Fruit fly (Drosophila melanogaster) whole organism, embryonic: ENCODE measurements around the gene CG15170.
A peak's percentile ranks its signal among the peaks of the same experiment; 100 is the strongest.

Experiments
- Adf1 ChIP-seq: fragments of 200-800 bp; sonication (Bioruptor generic); IDR thresholded peaks from 2 replicates; pipeline ENCODE4 v1.3.6; 2022; ENCODE audit warnings: missing biosample characterization, missing genetic modification characterization
- Aef1 ChIP-seq: fragments of 200-800 bp; sonication (Bioruptor generic); IDR thresholded peaks from 3 replicates; pipeline ENCODE4 v1.3.6; 2022; ENCODE audit warnings: missing biosample characterization, missing genetic modification characterization
- CG1024 ChIP-seq: fragments of 200-800 bp; sonication (Bioruptor generic); IDR thresholded peaks from 2 replicates; pipeline ENCODE4 v1.3.6; 2022; ENCODE audit warnings: missing biosample characterization, missing genetic modification characterization
- CG10366 ChIP-seq: fragments of 200-800 bp; sonication (Bioruptor generic); IDR thresholded peaks from 2 replicates; pipeline ENCODE4 v1.3.6; 2022; ENCODE audit warnings: missing biosample characterization, missing genetic modification characterization
- CG13296 ChIP-seq: fragments of 200-800 bp; sonication (Bioruptor generic); optimal IDR thresholded peaks from 3 replicates; lab custom pipeline; 2018; ENCODE audit warnings: missing biosample characterization, mild to moderate bottlenecking, missing genetic modification characterization
- CG14050 ChIP-seq: fragments of 200-800 bp; sonication (Bioruptor generic); IDR thresholded peaks from 3 replicates; pipeline ENCODE4 v1.3.6; 2022; ENCODE audit warnings: missing biosample characterization, missing genetic modification characterization
- CG17361 ChIP-seq: fragments of 200-800 bp; sonication (Bioruptor generic); IDR thresholded peaks from 3 replicates; pipeline ENCODE4 v1.3.6; 2022; ENCODE audit warnings: missing biosample characterization, missing genetic modification characterization
- CG18262 ChIP-seq: fragments of 200-800 bp; optimal IDR thresholded peaks from 3 replicates; lab custom pipeline; 2019; ENCODE audit warnings: missing biosample characterization, mild to moderate bottlenecking, missing genetic modification characterization, moderate library complexity
- CG2678 ChIP-seq: fragments of 200-800 bp; sonication (Bioruptor generic); optimal IDR thresholded peaks from 3 replicates; lab custom pipeline; 2019; ENCODE audit warnings: missing biosample characterization, mild to moderate bottlenecking, missing genetic modification characterization, moderate library complexity
- CG2712 ChIP-seq: fragments of 200-800 bp; optimal IDR thresholded peaks from 3 replicates; lab custom pipeline; 2019; ENCODE audit warnings: missing biosample characterization, mild to moderate bottlenecking, missing genetic modification characterization, moderate library complexity
- CG3281 ChIP-seq: fragments of 200-800 bp; sonication (Bioruptor generic); optimal IDR thresholded peaks from 3 replicates; lab custom pipeline; 2017; ENCODE audit warnings: missing biosample characterization, mild to moderate bottlenecking, missing genetic modification characterization
- CG34422 ChIP-seq: fragments of 200-800 bp; sonication (Bioruptor generic); IDR thresholded peaks from 3 replicates; pipeline ENCODE4 v1.3.6; 2022; ENCODE audit warnings: missing biosample characterization, missing genetic modification characterization
- CG7928 ChIP-seq: fragments of 200-800 bp; sonication (Bioruptor generic); optimal IDR thresholded peaks from 2 replicates; lab custom pipeline; 2017; ENCODE audit warnings: missing biosample characterization, mild to moderate bottlenecking, missing genetic modification characterization
- CG7987 ChIP-seq: fragments of 200-800 bp; sonication (Bioruptor generic); optimal IDR thresholded peaks from 2 replicates; lab custom pipeline; 2018; ENCODE audit warnings: missing biosample characterization, mild to moderate bottlenecking, missing genetic modification characterization, moderate library complexity
- CG8924 ChIP-seq: fragments of 200-800 bp; optimal IDR thresholded peaks from 3 replicates; lab custom pipeline; 2019; ENCODE audit warnings: missing biosample characterization, mild to moderate bottlenecking, missing genetic modification characterization, moderate library complexity
- Camta ChIP-seq: fragments of 200-800 bp; sonication (Bioruptor generic); optimal IDR thresholded peaks from 2 replicates; lab custom pipeline; 2016; ENCODE audit warnings: missing biosample characterization, missing genetic modification characterization
- Dbx ChIP-seq: fragments of 200-800 bp; sonication (Bioruptor generic); IDR thresholded peaks from 3 replicates; pipeline ENCODE4 v1.3.6; 2022; ENCODE audit warnings: missing biosample characterization, missing genetic modification characterization
- Doc2 ChIP-seq: fragments of 200-800 bp; sonication (Bioruptor generic); IDR thresholded peaks from 2 replicates; pipeline ENCODE4 v1.3.6; 2022; ENCODE audit warnings: missing biosample characterization, missing genetic modification characterization
- Dp ChIP-seq: fragments of 200-800 bp; sonication (Bioruptor generic); optimal IDR thresholded peaks from 2 replicates; lab custom pipeline; 2018; ENCODE audit warnings: missing biosample characterization, mild to moderate bottlenecking, missing genetic modification characterization, moderate library complexity
- Eip74EF ChIP-seq, 2 experiments: fragments of 200-800 bp in 1 of 2; fragments of >200 bp in 1 of 2; sonication (Bioruptor generic) in 1 of 2; optimal IDR thresholded peaks; 2 replicates each; lab custom pipeline; 2017 to 2019; ENCODE audit warnings: missing biosample characterization in 2 of 2, missing genetic modification characterization in 2 of 2, mild to moderate bottlenecking in 1 of 2, moderate library complexity in 1 of 2
- Fer2 ChIP-seq: fragments of 200-800 bp; sonication (Bioruptor generic); optimal IDR thresholded peaks from 2 replicates; lab custom pipeline; 2018; ENCODE audit warnings: missing biosample characterization, mild to moderate bottlenecking, missing genetic modification characterization, moderate library complexity
- Jarid2 ChIP-seq: fragments of 200-800 bp; sonication (Bioruptor generic); optimal IDR thresholded peaks from 3 replicates; lab custom pipeline; 2017; ENCODE audit warnings: mild to moderate bottlenecking, missing biosample characterization, missing genetic modification reagents, missing genetic modification characterization
- MBD-R2 ChIP-seq: fragments of 200-800 bp; sonication (Bioruptor generic); IDR thresholded peaks from 2 replicates; pipeline ENCODE4 v1.3.6; 2022; ENCODE audit warnings: missing biosample characterization, missing genetic modification characterization
- Med ChIP-seq: fragments of 200-800 bp; sonication (Bioruptor generic); peaks from one replicate; lab custom pipeline; 2016; ENCODE audit warnings: missing biosample characterization, missing genetic modification characterization, mild to moderate bottlenecking, inconsistent platforms, moderate library complexity
- Myb ChIP-seq: fragments of 200-800 bp; sonication (Bioruptor generic); optimal IDR thresholded peaks from 2 replicates; lab custom pipeline; 2016; ENCODE audit warnings: missing biosample characterization, missing genetic modification characterization
- Oli ChIP-seq: fragments of 200-800 bp; sonication (Bioruptor generic); optimal IDR thresholded peaks from 2 replicates; lab custom pipeline; 2018; ENCODE audit warnings: missing biosample characterization, mild to moderate bottlenecking, missing genetic modification characterization, moderate library complexity
- PHDP ChIP-seq: fragments of 200-800 bp; sonication (Bioruptor generic); optimal IDR thresholded peaks from 3 replicates; lab custom pipeline; 2018; ENCODE audit warnings: missing biosample characterization, mild to moderate bottlenecking, missing genetic modification characterization, moderate library complexity
- Scr ChIP-seq: fragments of 200-800 bp; sonication (Bioruptor generic); IDR thresholded peaks from 2 replicates; pipeline ENCODE4 v1.3.6; 2022; ENCODE audit warnings: missing biosample characterization, missing genetic modification characterization; ENCODE audit not compliant: partially characterized antibody
- ap ChIP-seq: fragments of 200-800 bp; sonication (Bioruptor generic); IDR thresholded peaks from 2 replicates; pipeline ENCODE4 v1.3.6; 2022; ENCODE audit warnings: missing biosample characterization, missing genetic modification characterization
- az2 ChIP-seq: fragments of 200-800 bp; sonication (Bioruptor generic); optimal IDR thresholded peaks from 3 replicates; lab custom pipeline; 2016; ENCODE audit warnings: missing biosample characterization, missing genetic modification characterization
- cad ChIP-seq: fragments of >200 bp; optimal IDR thresholded peaks from 2 replicates; lab custom pipeline; 2017; ENCODE audit warnings: missing biosample characterization, missing genetic modification characterization
- disco-r ChIP-seq: fragments of 200-800 bp; sonication (Bioruptor generic); optimal IDR thresholded peaks from 2 replicates; lab custom pipeline; 2016; ENCODE audit warnings: missing biosample characterization, missing genetic modification characterization
- dmrt99B ChIP-seq: fragments of 200-800 bp; sonication (Bioruptor generic); optimal IDR thresholded peaks from 2 replicates; lab custom pipeline; 2018; ENCODE audit warnings: missing biosample characterization, mild to moderate bottlenecking, missing genetic modification characterization, moderate library complexity
- dysf ChIP-seq: fragments of 200-800 bp; sonication (Bioruptor generic); IDR thresholded peaks from 3 replicates; pipeline ENCODE4 v1.3.6; 2022; ENCODE audit warnings: missing biosample characterization, missing genetic modification characterization
- emc ChIP-seq: fragments of 200-800 bp; sonication (Bioruptor generic); optimal IDR thresholded peaks from 2 replicates; lab custom pipeline; 2016; ENCODE audit warnings: missing biosample characterization, missing genetic modification characterization
- fd3F ChIP-seq: fragments of 200-800 bp; sonication (Bioruptor generic); optimal IDR thresholded peaks from 2 replicates; lab custom pipeline; 2018; ENCODE audit warnings: missing biosample characterization, mild to moderate bottlenecking, missing genetic modification characterization, moderate library complexity
- gce ChIP-seq: fragments of 200-800 bp; sonication (Bioruptor generic); IDR thresholded peaks from 3 replicates; pipeline ENCODE4 v1.3.6; 2022; ENCODE audit warnings: missing biosample characterization, missing genetic modification characterization
- kay ChIP-seq: fragments of 200-800 bp; sonication (Bioruptor generic); optimal IDR thresholded peaks from 2 replicates; lab custom pipeline; 2016; ENCODE audit warnings: missing biosample characterization, missing genetic modification characterization
- lbe ChIP-seq: fragments of 200-800 bp; sonication (Bioruptor generic); optimal IDR thresholded peaks from 2 replicates; lab custom pipeline; 2016; ENCODE audit warnings: missing biosample characterization, mild to moderate bottlenecking, missing genetic modification characterization
- mirr ChIP-seq: fragments of 200-800 bp; sonication (Bioruptor generic); optimal IDR thresholded peaks from 3 replicates; lab custom pipeline; 2018; ENCODE audit warnings: missing biosample characterization, mild to moderate bottlenecking, missing genetic modification characterization
- nmo ChIP-seq: fragments of 200-800 bp; sonication (Bioruptor generic); optimal IDR thresholded peaks from 2 replicates; lab custom pipeline; 2018; ENCODE audit warnings: missing biosample characterization, mild to moderate bottlenecking, missing genetic modification characterization, moderate library complexity
- pan ChIP-seq, 4 experiments: fragments of >200 bp in 3 of 4; fragments of 200-800 bp in 1 of 4; sonication (Bioruptor generic) in 1 of 4; optimal IDR thresholded peaks in 3 of 4; IDR thresholded peaks in 1 of 4; 2 replicates each; pipeline versions ENCODE4 v1.3.6 to Lab custom; 2017 to 2022; ENCODE audit warnings: missing biosample characterization in 2 of 4, missing genetic modification characterization in 2 of 4, mixed read lengths in 1 of 4
- salm ChIP-seq: fragments of 200-800 bp; sonication (Bioruptor generic); optimal IDR thresholded peaks from 2 replicates; lab custom pipeline; 2018; ENCODE audit warnings: missing biosample characterization, mild to moderate bottlenecking, missing genetic modification characterization
- schlank ChIP-seq: fragments of 200-800 bp; sonication (Bioruptor generic); optimal IDR thresholded peaks from 2 replicates; lab custom pipeline; 2018; ENCODE audit warnings: missing biosample characterization, mild to moderate bottlenecking, missing genetic modification characterization
- scrt ChIP-seq: fragments of 200-800 bp; sonication (Bioruptor generic); optimal IDR thresholded peaks from 2 replicates; lab custom pipeline; 2018; ENCODE audit warnings: missing biosample characterization, mild to moderate bottlenecking, missing genetic modification characterization, moderate library complexity
- sens-2 ChIP-seq: fragments of 200-800 bp; sonication (Bioruptor generic); IDR thresholded peaks from 2 replicates; pipeline ENCODE4 v1.3.6; 2022; ENCODE audit warnings: missing biosample characterization, missing genetic modification characterization
- slou ChIP-seq: fragments of 200-800 bp; sonication (Bioruptor generic); optimal IDR thresholded peaks from 3 replicates; lab custom pipeline; 2016; ENCODE audit warnings: missing biosample characterization, missing genetic modification characterization
- trh ChIP-seq: fragments of 200-800 bp; sonication (Bioruptor generic); optimal IDR thresholded peaks from 2 replicates; lab custom pipeline; 2016; ENCODE audit warnings: missing biosample characterization, missing genetic modification characterization
- zfh2 ChIP-seq: fragments of 200-800 bp; sonication (Bioruptor generic); optimal IDR thresholded peaks from 2 replicates; lab custom pipeline; 2016; ENCODE audit warnings: missing biosample characterization, missing genetic modification characterization

The CG15170 gene

dm6 chr2L:18957142-18957674 lies 32.8 kb downstream of the CG15170 start, which contains the start of gene Bhmt (continued):
- peak; percentile 59 for TF ChIP-seq Med
- TF ChIP-seq CG7987 (GFP tag; lab: Kevin White, UChicago), result peak; percentile 17
- peak; percentile 68 for TF ChIP-seq Oli (tag; lab: Kevin White, UChicago)
- TF ChIP-seq Scr (GFP tag; lab: Robert Waterston, UW), result no peak
- peak; percentile 21 for TF ChIP-seq az2 (GFP tag; lab: Kevin White, UChicago)
- TF ChIP-seq salm (tag; lab: Kevin White, UChicago), result no peak
- peak; percentile 60 for TF ChIP-seq fd3F (GFP tag; lab: Kevin White, UChicago)
- TF ChIP-seq Adf1 (GFP tag; lab: Robert Waterston, UW), result peak; percentile 52; the same call in 1 of the 2 replicates
- no peak for TF ChIP-seq sens-2 (GFP tag; lab: Robert Waterston, UW)
- TF ChIP-seq zfh2, result peak; percentile 14
- no peak for TF ChIP-seq disco-r (GFP tag; lab: Kevin White, UChicago)
- peak; percentile 72 for TF ChIP-seq MBD-R2 (GFP tag; lab: Robert Waterston, UW)
- TF ChIP-seq schlank, result peak; percentile 15
- TF ChIP-seq CG2712 (tag; lab: Kevin White, UChicago), result peak; percentile 79
- peak; percentile 63 for TF ChIP-seq nmo (GFP tag; lab: Kevin White, UChicago)
- TF ChIP-seq CG13296 (GFP tag; lab: Kevin White, UChicago), result peak; percentile 78
- TF ChIP-seq Aef1, result peak; percentile 59; the same call in 2 of the 3 replicates
- no peak for TF ChIP-seq Camta (GFP tag; lab: Kevin White, UChicago)
- TF ChIP-seq dysf (GFP tag; lab: Robert Waterston, UW), result peak; percentile 80
- TF ChIP-seq Myb, result no peak
- peak; percentile 88 for TF ChIP-seq lbe (GFP tag; lab: Kevin White, UChicago)
- TF ChIP-seq CG3281 (GFP tag; lab: Kevin White, UChicago), result peak; percentile 81
- peak; percentile 13; the same call in 1 of the 3 replicates for TF ChIP-seq gce (GFP tag; lab: Robert Waterston, UW)
- 0 out of 2 replicates have a peak, but pooled peaks have one; percentile 47 for TF ChIP-seq CG10366 (GFP tag; lab: Robert Waterston, UW)
- peak; percentile 78; the same call in 2 of the 3 replicates for TF ChIP-seq Dbx (GFP tag; lab: Robert Waterston, UW)
- TF ChIP-seq Fer2 (tag; lab: Kevin White, UChicago), result peak; percentile 22
- peak; percentile 22 for TF ChIP-seq mirr (GFP tag; lab: Kevin White, UChicago)
- TF ChIP-seq PHDP (tag; lab: Kevin White, UChicago), result peak; percentile 80
- TF ChIP-seq scrt, result peak; percentile 66
- TF ChIP-seq CG1024 (GFP tag; lab: Robert Waterston, UW), result peak; percentile 42; the same call in 1 of the 2 replicates
- TF ChIP-seq trh (GFP tag; lab: Kevin White, UChicago), result no peak
- TF ChIP-seq CG2678 (tag; lab: Kevin White, UChicago), result peak; percentile 88
- peak; percentile 74 for TF ChIP-seq CG17361 (GFP tag; lab: Robert Waterston, UW)
- TF ChIP-seq CG7928 (GFP tag; lab: Kevin White, UChicago), result peak; percentile 6
- no peak for TF ChIP-seq ap (GFP tag; lab: Robert Waterston, UW)
- no peak for TF ChIP-seq Doc2 (GFP tag; lab: Robert Waterston, UW)
- peak; percentile 74 for TF ChIP-seq CG8924 (tag; lab: Kevin White, UChicago)
- TF ChIP-seq CG34422 (GFP tag; lab: Robert Waterston, UW), result 0 out of 3 replicates have a peak, but pooled peaks have one; percentile 18
- TF ChIP-seq Dp (GFP tag; lab: Kevin White, UChicago), result no peak
- no peak for TF ChIP-seq pan (optimal IDR thresholded peaks at IDR 0.05; lab: Kevin White, UChicago)
- TF ChIP-seq pan (GFP tag; optimal IDR thresholded peaks at IDR 0.05 in 1 of 2, IDR thresholded peaks at IDR 0.05 in 1 of 2), result peak in 1 of 2 experiments; percentile 86
- no peak for TF ChIP-seq cad
- no peak for TF ChIP-seq emc
- peak; percentile 31; the same call in 1 of the 3 replicates for TF ChIP-seq CG14050 (GFP tag; lab: Robert Waterston, UW)
- TF ChIP-seq Jarid2 (GFP tag; lab: Kevin White, UChicago), result no peak
- peak; percentile 68 for TF ChIP-seq CG18262 (tag; lab: Kevin White, UChicago)
- TF ChIP-seq Eip74EF (GFP tag; optimal IDR thresholded peaks at IDR 0.05; lab: Kevin White, UChicago), result peak in 1 of 2 experiments; percentile 47
- no peak for TF ChIP-seq slou
- TF ChIP-seq dmrt99B (tag; lab: Kevin White, UChicago), result peak; percentile 71
- TF ChIP-seq kay (GFP tag; lab: Kevin White, UChicago), result no peak
